Worm (Caenorhabditis elegans) whole organism, late embryonic: Measurements from ENCODE around the gene srbc-55.
A peak's percentile ranks its signal among the peaks of the same experiment; 100 is the strongest.

Experiments used
- C08G9.2 ChIP-seq: sonication (generic microtip); optimal IDR thresholded peaks from 2 replicates; lab custom pipeline; 2016; ENCODE audit warnings: mild to moderate bottlenecking, missing genetic modification characterization, moderate library complexity, missing compliant biosample characterization
- C38D4.7 ChIP-seq: fragments of 200-800 bp; sonication (Bioruptor generic); optimal IDR thresholded peaks from 2 replicates; lab custom pipeline; 2018; ENCODE audit warnings: mild to moderate bottlenecking, missing genetic modification characterization, moderate library complexity, missing compliant biosample characterization
- F13H6.1 ChIP-seq: sonication (generic microtip); optimal IDR thresholded peaks from 2 replicates; lab custom pipeline; 2016; ENCODE audit warnings: missing genetic modification characterization, missing compliant biosample characterization
- ahr-1 ChIP-seq: sonication (generic microtip); optimal IDR thresholded peaks from 2 replicates; lab custom pipeline; 2016; ENCODE audit warnings: missing genetic modification characterization, missing compliant biosample characterization
- ama-1 ChIP-seq: fragments of 150-350 bp; optimal IDR thresholded peaks from 2 replicates; lab custom pipeline; 2014
- ceh-18 ChIP-seq: sonication (generic microtip); optimal IDR thresholded peaks from 2 replicates; lab custom pipeline; 2016; ENCODE audit warnings: missing genetic modification characterization, missing compliant biosample characterization
- ceh-19 ChIP-seq: fragments of 200-800 bp; sonication (Bioruptor generic); optimal IDR thresholded peaks from 2 replicates; lab custom pipeline; 2018; ENCODE audit warnings: mild to moderate bottlenecking, missing genetic modification characterization, missing compliant biosample characterization
- ceh-2 ChIP-seq: sonication (generic microtip); optimal IDR thresholded peaks from 2 replicates; lab custom pipeline; 2016; ENCODE audit warnings: missing genotype, missing genetic modification characterization, missing compliant biosample characterization
- ceh-30 ChIP-seq: fragments of 150-350 bp; optimal IDR thresholded peaks from 2 replicates; lab custom pipeline; 2014; ENCODE audit warnings: missing biosample characterization, missing genetic modification characterization
- ceh-31 ChIP-seq: sonication (generic microtip); optimal IDR thresholded peaks from 2 replicates; lab custom pipeline; 2016; ENCODE audit warnings: missing genetic modification characterization, missing compliant biosample characterization
- ceh-45 ChIP-seq: fragments of 200-800 bp; sonication (Bioruptor generic); IDR thresholded peaks from 2 replicates; pipeline ENCODE4 v1.3.6; 2022; ENCODE audit warnings: missing genetic modification reagents, missing genetic modification characterization, missing compliant biosample characterization
- ceh-6 ChIP-seq: fragments of 200-800 bp; sonication (Bioruptor generic); optimal IDR thresholded peaks from 2 replicates; lab custom pipeline; 2018; ENCODE audit warnings: mild to moderate bottlenecking, missing genetic modification characterization, missing compliant biosample characterization
- ceh-9 ChIP-seq: sonication (generic microtip); optimal IDR thresholded peaks from 2 replicates; lab custom pipeline; 2016; ENCODE audit warnings: mild to moderate bottlenecking, missing genetic modification characterization, inconsistent platforms, missing compliant biosample characterization
- dmd-4 ChIP-seq: sonication (generic microtip); optimal IDR thresholded peaks from 2 replicates; lab custom pipeline; 2016; ENCODE audit warnings: borderline replicate concordance, missing genetic modification characterization, missing compliant biosample characterization
- dve-1 ChIP-seq: sonication (generic microtip); optimal IDR thresholded peaks from 2 replicates; lab custom pipeline; 2017; ENCODE audit warnings: antibody characterized with exemption, mild to moderate bottlenecking, missing genetic modification characterization, missing compliant biosample characterization
- elt-2 ChIP-seq: sonication (generic microtip); optimal IDR thresholded peaks from 2 replicates; lab custom pipeline; 2016; ENCODE audit warnings: missing genetic modification reagents, missing genetic modification characterization, missing compliant biosample characterization
- elt-4 ChIP-seq: sonication (generic microtip); optimal IDR thresholded peaks from 2 replicates; lab custom pipeline; 2016; ENCODE audit warnings: missing genetic modification characterization, missing compliant biosample characterization
- ets-4 ChIP-seq: sonication (generic microtip); optimal IDR thresholded peaks from 2 replicates; lab custom pipeline; 2016; ENCODE audit warnings: missing genetic modification characterization, missing compliant biosample characterization
- eyg-1 ChIP-seq: sonication (generic microtip); optimal IDR thresholded peaks from 2 replicates; lab custom pipeline; 2016; ENCODE audit warnings: missing genotype, missing genetic modification characterization, missing compliant biosample characterization
- fax-1 ChIP-seq: sonication (generic microtip); optimal IDR thresholded peaks from 2 replicates; lab custom pipeline; 2016; ENCODE audit warnings: missing genotype, missing genetic modification characterization, missing compliant biosample characterization
- fkh-10 ChIP-seq: fragments of 150-350 bp; optimal IDR thresholded peaks from 2 replicates; lab custom pipeline; 2014; ENCODE audit warnings: missing biosample characterization, missing genetic modification reagents, missing genetic modification characterization
- fkh-6 ChIP-seq: sonication (generic microtip); optimal IDR thresholded peaks from 2 replicates; lab custom pipeline; 2016; ENCODE audit warnings: missing genetic modification characterization, missing compliant biosample characterization
- gmeb-2 ChIP-seq: sonication (generic microtip); optimal IDR thresholded peaks from 2 replicates; lab custom pipeline; 2016; ENCODE audit warnings: missing genetic modification characterization, inconsistent platforms, missing compliant biosample characterization
- hlh-13 ChIP-seq: fragments of 200-800 bp; sonication (Bioruptor generic); optimal IDR thresholded peaks from 2 replicates; lab custom pipeline; 2018; ENCODE audit warnings: mild to moderate bottlenecking, missing genetic modification characterization, missing compliant biosample characterization
- hlh-15 ChIP-seq: sonication (generic microtip); optimal IDR thresholded peaks from 2 replicates; lab custom pipeline; 2016; ENCODE audit warnings: missing genetic modification characterization, missing compliant biosample characterization
- hlh-6 ChIP-seq: sonication (generic microtip); optimal IDR thresholded peaks from 2 replicates; lab custom pipeline; 2016; ENCODE audit warnings: missing genotype, missing genetic modification characterization, missing compliant biosample characterization
- hlh-8 ChIP-seq: sonication (generic microtip); optimal IDR thresholded peaks from 2 replicates; lab custom pipeline; 2016; ENCODE audit warnings: missing genotype, missing genetic modification characterization, missing compliant biosample characterization
- lim-6 ChIP-seq: sonication (generic microtip); optimal IDR thresholded peaks from 2 replicates; lab custom pipeline; 2016; ENCODE audit warnings: missing genetic modification characterization, missing compliant biosample characterization
- mec-3 ChIP-seq: sonication (generic microtip); optimal IDR thresholded peaks from 2 replicates; lab custom pipeline; 2016; ENCODE audit warnings: borderline replicate concordance, missing genetic modification characterization, missing compliant biosample characterization
- nfya-1 ChIP-seq: sonication (generic microtip); optimal IDR thresholded peaks from 2 replicates; lab custom pipeline; 2017; ENCODE audit warnings: missing genetic modification characterization, mild to moderate bottlenecking, missing compliant biosample characterization, antibody characterized with exemption, moderate library complexity
- nhr-11 ChIP-seq: fragments of 150-350 bp; optimal IDR thresholded peaks from 2 replicates; lab custom pipeline; 2014; ENCODE audit warnings: missing biosample characterization, missing genetic modification characterization
- nhr-232 ChIP-seq: sonication (generic microtip); optimal IDR thresholded peaks from 2 replicates; lab custom pipeline; 2016; ENCODE audit warnings: missing genetic modification characterization, missing compliant biosample characterization
- odd-2 ChIP-seq: sonication (generic microtip); optimal IDR thresholded peaks from 2 replicates; lab custom pipeline; 2017; ENCODE audit warnings: antibody characterized with exemption, mild to moderate bottlenecking, missing genetic modification characterization, missing compliant biosample characterization
- pag-3 ChIP-seq: sonication (generic microtip); optimal IDR thresholded peaks from 2 replicates; lab custom pipeline; 2016; ENCODE audit warnings: missing compliant biosample characterization, missing genetic modification characterization, borderline replicate concordance
- pax-1 ChIP-seq: fragments of 150-350 bp; optimal IDR thresholded peaks from 2 replicates; lab custom pipeline; 2014; ENCODE audit warnings: missing biosample characterization, missing genetic modification characterization
- pha-2 ChIP-seq: sonication (generic microtip); optimal IDR thresholded peaks from 2 replicates; lab custom pipeline; 2017; ENCODE audit warnings: mild to moderate bottlenecking, missing genetic modification characterization, missing compliant biosample characterization
- pros-1 ChIP-seq: fragments of 150-350 bp; optimal IDR thresholded peaks from 2 replicates; lab custom pipeline; 2014; ENCODE audit warnings: missing biosample characterization, missing genetic modification reagents, missing genetic modification characterization
- rnt-1 ChIP-seq: sonication (generic microtip); optimal IDR thresholded peaks from 2 replicates; lab custom pipeline; 2016; ENCODE audit warnings: missing genetic modification characterization, missing compliant biosample characterization
- sdc-2 ChIP-seq: sonication (generic microtip); optimal IDR thresholded peaks from 2 replicates; lab custom pipeline; 2016; ENCODE audit warnings: missing genotype, missing genetic modification characterization, missing compliant biosample characterization
- sox-2 ChIP-seq: fragments of 200-800 bp; sonication (Bioruptor generic); IDR thresholded peaks from 2 replicates; pipeline ENCODE4 v1.3.6; 2022; ENCODE audit warnings: missing genetic modification reagents, missing genetic modification characterization, missing compliant biosample characterization
- syd-9 ChIP-seq: sonication (generic microtip); optimal IDR thresholded peaks from 2 replicates; lab custom pipeline; 2016; ENCODE audit warnings: mild to moderate bottlenecking, missing genetic modification characterization, moderate library complexity, missing compliant biosample characterization
- tbx-2 ChIP-seq: sonication (generic microtip); optimal IDR thresholded peaks from 2 replicates; lab custom pipeline; 2016; ENCODE audit warnings: missing genetic modification characterization, missing compliant biosample characterization
- tbx-7 ChIP-seq: sonication (generic microtip); optimal IDR thresholded peaks from 2 replicates; lab custom pipeline; 2016; ENCODE audit warnings: missing genotype, missing genetic modification characterization, missing compliant biosample characterization
- ttx-3 ChIP-seq: sonication (generic microtip); optimal IDR thresholded peaks from 2 replicates; lab custom pipeline; 2016; ENCODE audit warnings: missing genetic modification reagents, missing genetic modification characterization, missing compliant biosample characterization
- unc-3 ChIP-seq, 2 experiments: fragments of 200-800 bp in 1 of 2; sonication (Bioruptor generic) in 1 of 2; sonication (generic microtip) in 1 of 2; conservative IDR thresholded peaks in 1 of 2; optimal IDR thresholded peaks in 1 of 2; 2 replicates each; pipeline versions ENCODE4 v1.3.6 to Lab custom; 2016 to 2022; ENCODE audit warnings: missing compliant biosample characterization in 2 of 2, missing genetic modification characterization in 2 of 2, missing genetic modification reagents in 1 of 2
- unc-42 ChIP-seq: sonication (generic microtip); optimal IDR thresholded peaks from 2 replicates; lab custom pipeline; 2016; ENCODE audit warnings: missing genotype, missing genetic modification characterization, missing compliant biosample characterization
- unc-55 ChIP-seq: sonication (generic microtip); optimal IDR thresholded peaks from 2 replicates; lab custom pipeline; 2017; ENCODE audit warnings: missing biosample characterization, missing genetic modification reagents, missing genetic modification characterization
- zip-5 ChIP-seq: sonication (generic microtip); optimal IDR thresholded peaks from 2 replicates; lab custom pipeline; 2016; ENCODE audit warnings: missing genetic modification characterization, missing compliant biosample characterization

srbc-55 gene

DNA sequence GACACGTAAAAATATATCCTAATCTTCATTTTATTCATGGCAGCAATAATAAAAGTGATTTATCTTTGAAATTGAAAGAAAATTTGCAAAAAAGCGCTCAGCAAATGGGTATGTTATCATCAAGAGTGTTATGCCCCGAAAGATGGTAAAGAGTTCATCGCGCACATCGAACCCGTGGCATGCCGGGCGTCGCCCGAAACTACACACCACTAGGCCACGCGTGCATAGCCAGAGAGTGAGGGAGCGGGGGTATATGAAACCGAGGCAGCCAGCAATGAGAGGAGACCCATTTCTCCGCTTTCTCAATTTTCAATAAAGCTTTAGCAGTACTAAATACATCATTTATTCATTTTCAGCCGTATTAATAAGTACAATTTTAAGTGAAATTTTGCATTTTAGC is 44.0 kb upstream of the srbc-55 start (continued):
- TF ChIP-seq ets-4 (tag; lab: Kevin White, UChicago), result peak; percentile 88
- TF ChIP-seq pax-1, result no peak
- peak; percentile 97 for TF ChIP-seq C08G9.2 (tag; lab: Kevin White, UChicago)
- TF ChIP-seq ttx-3 (tag; lab: Kevin White, UChicago), result peak; percentile 99
- peak; percentile 76 for TF ChIP-seq fkh-10 (GFP tag; lab: Kevin White, UChicago)
- TF ChIP-seq ceh-19 (GFP tag; lab: Kevin White, UChicago), result peak; percentile 99
- peak; percentile 98 for TF ChIP-seq C38D4.7 (GFP tag; lab: Kevin White, UChicago)
- peak; percentile 97 for TF ChIP-seq elt-4
- TF ChIP-seq mec-3 (tag; lab: Kevin White, UChicago), result peak; percentile 94
- no peak for TF ChIP-seq ama-1 (lab: Kevin White, UChicago)
- no peak for TF ChIP-seq unc-55 (GFP tag; lab: Kevin White, UChicago)
- peak; percentile 87 for TF ChIP-seq ceh-30 (tag; lab: Kevin White, UChicago)
- TF ChIP-seq ceh-2 (tag; lab: Kevin White, UChicago), result peak; percentile 98
- TF ChIP-seq nhr-232 (tag; lab: Kevin White, UChicago), result peak; percentile 99
- peak; percentile 56 for TF ChIP-seq pros-1 (tag; lab: Kevin White, UChicago)
- peak; percentile 98 for TF ChIP-seq hlh-15 (tag; lab: Kevin White, UChicago)
- peak; percentile 96 for TF ChIP-seq dve-1 (tag; lab: Kevin White, UChicago)
- peak; percentile 82 for TF ChIP-seq tbx-7
- TF ChIP-seq ahr-1 (tag; lab: Kevin White, UChicago), result peak; percentile 98
- TF ChIP-seq F13H6.1 (tag; lab: Kevin White, UChicago), result peak; percentile 98
- peak; percentile 99 for TF ChIP-seq hlh-6 (tag; lab: Kevin White, UChicago)
- peak; percentile 99 for TF ChIP-seq ceh-45 (GFP tag; lab: Robert Waterston, UW)
- peak; percentile 90 for TF ChIP-seq nfya-1 (tag; lab: Kevin White, UChicago)
- no peak for TF ChIP-seq nhr-11 (tag; lab: Kevin White, UChicago)
- TF ChIP-seq ceh-31 (tag; lab: Kevin White, UChicago), result peak; percentile 93
- peak; percentile 96 for TF ChIP-seq ceh-18 (tag; lab: Kevin White, UChicago)
- peak; percentile 97 for TF ChIP-seq lim-6 (tag; lab: Kevin White, UChicago)
- TF ChIP-seq gmeb-2, result peak; percentile 99
- peak; percentile 98 for TF ChIP-seq dmd-4 (tag; lab: Kevin White, UChicago)
- TF ChIP-seq elt-2 (tag; lab: Kevin White, UChicago), result peak; percentile 99
- peak; percentile 96 for TF ChIP-seq hlh-8 (tag; lab: Kevin White, UChicago)
- TF ChIP-seq unc-42 (tag; lab: Kevin White, UChicago), result peak; percentile 86
- TF ChIP-seq hlh-13, result peak; percentile 99
- TF ChIP-seq unc-3 (GFP tag; conservative IDR thresholded peaks at IDR 0.05; lab: Robert Waterston, UW), result peak; percentile 99
- TF ChIP-seq unc-3 (tag; optimal IDR thresholded peaks at IDR 0.05; lab: Kevin White, UChicago), result peak; percentile 99
- TF ChIP-seq rnt-1 (tag; lab: Kevin White, UChicago), result peak; percentile 98
- peak; percentile 99 for TF ChIP-seq ceh-6 (GFP tag; lab: Kevin White, UChicago)
- TF ChIP-seq pag-3 (tag; lab: Kevin White, UChicago), result peak; percentile 96
- TF ChIP-seq zip-5 (tag; lab: Kevin White, UChicago), result peak; percentile 94
- peak; percentile 93 for TF ChIP-seq sdc-2 (tag; lab: Kevin White, UChicago)
- TF ChIP-seq fax-1 (tag; lab: Kevin White, UChicago), result peak; percentile 96
- TF ChIP-seq fkh-6 (tag; lab: Kevin White, UChicago), result peak; percentile 97
- TF ChIP-seq ceh-9 (tag; lab: Kevin White, UChicago), result peak; percentile 98
- peak; percentile 97 for TF ChIP-seq pha-2
- peak; percentile 98 for TF ChIP-seq sox-2 (GFP tag; lab: Robert Waterston, UW)
- peak; percentile 98 for TF ChIP-seq tbx-2 (tag; lab: Kevin White, UChicago)
- peak; percentile 99 for TF ChIP-seq eyg-1 (tag; lab: Kevin White, UChicago)
- peak; percentile 99 for TF ChIP-seq syd-9 (tag; lab: Kevin White, UChicago)
- peak; percentile 91 for TF ChIP-seq odd-2 (tag; lab: Kevin White, UChicago)
